Worm (Caenorhabditis elegans) whole organism, midembryonic: ENCODE measurements around the gene srxa-16.

ENCODE experiments used
- T22C8.4 ChIP-seq: fragments of 200-800 bp; sonication (Bioruptor generic); IDR thresholded peaks from 2 replicates; pipeline ENCODE4 v1.3.6; 2022; ENCODE audit warnings: missing genetic modification characterization, missing compliant biosample characterization
- cog-1 ChIP-seq: sonication (generic microtip); optimal IDR thresholded peaks from 2 replicates; lab custom pipeline; 2016; ENCODE audit warnings: missing genetic modification characterization, missing compliant biosample characterization
- klf-2 ChIP-seq: fragments of 200-800 bp; sonication (Bioruptor generic); conservative IDR thresholded peaks from 2 replicates; pipeline ENCODE4 v1.3.6; 2022; ENCODE audit warnings: missing genetic modification reagents, missing genetic modification characterization, missing compliant biosample characterization
- med-1 ChIP-seq: sonication (generic microtip); optimal IDR thresholded peaks from 2 replicates; lab custom pipeline; 2017; ENCODE audit warnings: missing genetic modification characterization, mild to moderate bottlenecking, missing compliant biosample characterization, antibody characterized with exemption, missing genetic modification reagents; ENCODE audit not compliant: insufficient read depth
- ref-1 ChIP-seq: fragments of 200-800 bp; sonication (Bioruptor generic); conservative IDR thresholded peaks from 2 replicates; pipeline ENCODE4 v1.3.6; 2022; ENCODE audit warnings: missing genetic modification reagents, missing genetic modification characterization, missing compliant biosample characterization

DNA sequence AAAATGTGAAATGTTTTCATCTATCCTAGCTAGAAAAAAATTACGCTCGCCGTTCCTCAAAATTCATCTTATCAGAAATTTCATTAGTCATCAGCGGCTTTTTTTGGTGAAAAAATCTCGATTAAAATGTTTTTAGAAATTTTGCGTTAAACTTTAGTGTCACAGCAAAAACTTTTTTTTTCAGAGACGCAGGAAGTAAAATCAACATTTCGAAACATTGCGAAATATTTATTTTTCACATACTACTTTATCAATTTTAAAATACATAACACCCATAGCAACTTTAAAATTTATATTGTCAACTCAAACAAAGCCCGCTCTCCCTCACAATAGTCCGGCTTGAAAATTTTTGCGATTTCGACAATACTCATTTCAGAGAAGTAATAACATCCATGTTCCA, 18.1 kb upstream of the srxa-16 start:
- TF ChIP-seq med-1 (GFP tag; lab: Kevin White, UChicago) (no peak), klf-2 (GFP tag; lab: Robert Waterston, UW) (no peak), T22C8.4 (GFP tag; lab: Robert Waterston, UW) (no peak), cog-1 (tag; lab: Kevin White, UChicago) (no peak), ref-1 (no peak)
